Fruit fly (Drosophila melanogaster) Kc167 (cell line): ENCODE results near the gene CG32820.
"Not testable (repeated sequence)": the region's sequence is repeated elsewhere in the genome, so short reads cannot be mapped to it uniquely, and the experiment has no call there.

Source experiments
- Myc ChIP-seq: fragments of >200 bp; optimal IDR thresholded peaks from 2 replicates; lab custom pipeline; 2017; ENCODE audit warnings: missing external identifiers
- Sin3A ChIP-seq: fragments of >200 bp; optimal IDR thresholded peaks from 2 replicates; lab custom pipeline; 2018; ENCODE audit warnings: missing external identifiers
- h ChIP-seq: fragments of >200 bp; optimal IDR thresholded peaks from 3 replicates; lab custom pipeline; 2018; ENCODE audit warnings: missing external identifiers
- insv ChIP-seq: fragments of >200 bp; optimal IDR thresholded peaks from 3 replicates; lab custom pipeline; 2018; ENCODE audit warnings: missing external identifiers
- psq ChIP-seq: fragments of >200 bp; optimal IDR thresholded peaks from 2 replicates; lab custom pipeline; 2017; ENCODE audit warnings: missing external identifiers
- ttk ChIP-seq: sonication (Bioruptor generic); optimal IDR thresholded peaks from 2 replicates; lab custom pipeline; 2017; ENCODE audit warnings: missing external identifiers

Gene CG32820

DNA sequence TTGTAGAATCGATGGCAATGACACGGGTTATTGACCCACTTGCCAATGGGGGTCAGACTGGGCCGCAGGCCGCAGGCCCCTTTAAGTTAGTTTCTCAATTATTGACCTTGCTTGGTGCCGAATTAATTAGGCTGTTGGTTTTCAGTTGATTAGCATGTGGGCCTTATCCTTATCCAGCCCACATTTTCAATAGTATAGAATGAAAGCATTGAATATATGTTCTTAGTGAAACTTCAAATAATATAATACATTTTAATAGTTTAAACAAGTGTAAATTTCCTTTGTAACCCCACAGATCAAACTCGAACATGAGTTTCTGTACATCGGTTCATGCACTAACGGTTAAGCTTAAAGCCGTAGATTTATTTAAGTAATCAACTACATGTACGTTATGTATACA, at the start of gene CG32820:
Gene CG32820 (minus strand): TSS at position 101 of the 400 bp plus-strand sequence.
- not testable (repeated sequence) for TF ChIP-seq psq, ttk, h (lab: Kevin White, UChicago)

DNA sequence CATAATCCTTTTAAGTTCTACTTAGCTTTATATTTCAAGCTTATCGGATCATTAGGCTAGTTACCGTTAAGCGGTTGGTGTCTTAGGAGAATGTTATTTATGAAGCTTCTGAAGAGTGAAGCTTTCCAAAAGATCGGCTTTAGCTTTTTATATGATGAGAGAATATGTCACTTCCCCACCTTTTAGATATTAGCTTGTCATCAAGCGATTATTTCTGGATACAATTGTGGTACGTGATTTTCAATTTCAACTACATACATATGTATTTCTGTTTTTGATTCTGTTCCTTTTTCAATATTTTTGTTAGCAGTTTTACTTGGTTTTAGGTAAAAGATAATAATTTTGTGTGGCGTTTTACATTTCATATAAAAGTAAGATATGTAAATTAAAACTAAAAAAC, 17.8 kb upstream of the CG32820 start:
- no peak for TF ChIP-seq psq (lab: Kevin White, UChicago)
- TF ChIP-seq Sin3A, result no peak
- TF ChIP-seq insv (lab: Kevin White, UChicago), result no peak
- TF ChIP-seq ttk (lab: Kevin White, UChicago), result no peak
- no peak for TF ChIP-seq Myc (lab: Kevin White, UChicago)
- TF ChIP-seq h (lab: Kevin White, UChicago), result no peak

DNA sequence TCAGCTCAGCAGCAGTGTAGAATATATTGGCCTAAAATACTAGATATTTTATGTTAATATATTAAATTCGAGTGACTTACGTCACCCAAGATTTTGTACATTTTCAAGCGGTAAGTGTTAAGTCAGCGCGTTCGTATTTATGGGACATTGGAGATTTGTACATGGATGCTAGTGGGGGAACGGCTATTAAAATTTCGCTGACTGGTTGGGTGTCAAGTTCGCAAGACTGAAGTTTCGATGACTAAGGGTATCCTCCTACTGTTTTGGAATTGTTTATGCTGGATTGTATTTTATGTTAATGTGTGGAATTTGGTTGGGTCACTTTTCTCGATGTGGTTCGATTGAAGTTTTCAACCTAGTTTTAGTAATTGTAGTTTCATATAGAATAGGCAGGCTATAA, 17.2 kb upstream of the CG32820 start:
- TF ChIP-seq ttk (lab: Kevin White, UChicago) (no peak), psq (lab: Kevin White, UChicago) (no peak), h (lab: Kevin White, UChicago) (no peak)

DNA sequence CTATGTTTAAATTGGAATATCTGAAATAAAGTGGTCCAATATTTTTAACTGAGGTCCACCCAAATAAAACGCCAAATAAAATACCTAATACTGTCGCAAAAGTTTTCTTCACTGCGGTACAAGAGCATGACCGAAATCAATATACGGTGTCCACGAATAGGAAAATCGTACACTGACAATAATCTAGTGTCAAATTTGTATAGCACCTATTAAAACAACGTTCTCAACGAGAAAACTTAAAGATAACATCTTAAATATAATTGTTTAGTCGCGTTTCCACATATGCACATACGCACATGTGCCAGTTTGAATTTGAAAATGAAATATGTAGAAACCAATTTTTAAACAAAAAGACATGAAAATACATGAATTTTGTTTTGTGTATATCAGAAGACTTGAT, 16.4 kb upstream of the CG32820 start:
- TF ChIP-seq ttk (lab: Kevin White, UChicago) (no peak), psq (lab: Kevin White, UChicago) (no peak), insv (lab: Kevin White, UChicago) (no peak), h (lab: Kevin White, UChicago) (no peak), Sin3A (no peak), Myc (lab: Kevin White, UChicago) (no peak)

DNA sequence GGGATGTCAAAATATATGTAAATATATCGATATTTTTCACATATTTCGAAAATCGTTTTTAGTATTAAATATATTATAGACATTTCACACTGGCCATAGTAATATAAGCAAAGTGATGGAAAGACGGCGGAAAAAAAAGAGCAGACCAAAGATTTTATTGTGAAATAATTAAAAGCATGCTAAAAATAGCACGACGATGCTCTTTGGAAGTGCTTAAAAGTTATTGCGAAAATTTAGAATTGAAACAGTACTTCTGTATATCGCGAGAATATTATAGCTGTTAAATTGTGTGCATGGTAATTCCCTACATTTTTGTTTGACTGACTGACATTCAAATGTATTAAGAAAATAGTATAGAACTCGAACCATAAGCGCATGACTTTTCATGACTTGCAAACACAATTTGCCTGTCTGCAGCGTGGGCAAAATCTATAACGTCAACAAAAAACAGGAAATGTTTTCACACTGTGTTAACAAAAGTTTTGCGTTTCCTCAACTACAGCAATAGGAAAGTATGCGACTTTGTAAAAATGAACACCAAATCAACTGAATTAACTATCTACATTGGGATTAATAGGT, 15.2 kb upstream of the CG32820 start:
- TF ChIP-seq Myc (lab: Kevin White, UChicago) (no peak), ttk (lab: Kevin White, UChicago) (no peak), h (lab: Kevin White, UChicago) (no peak), Sin3A (no peak), insv (lab: Kevin White, UChicago) (no peak), psq (lab: Kevin White, UChicago) (no peak)

DNA sequence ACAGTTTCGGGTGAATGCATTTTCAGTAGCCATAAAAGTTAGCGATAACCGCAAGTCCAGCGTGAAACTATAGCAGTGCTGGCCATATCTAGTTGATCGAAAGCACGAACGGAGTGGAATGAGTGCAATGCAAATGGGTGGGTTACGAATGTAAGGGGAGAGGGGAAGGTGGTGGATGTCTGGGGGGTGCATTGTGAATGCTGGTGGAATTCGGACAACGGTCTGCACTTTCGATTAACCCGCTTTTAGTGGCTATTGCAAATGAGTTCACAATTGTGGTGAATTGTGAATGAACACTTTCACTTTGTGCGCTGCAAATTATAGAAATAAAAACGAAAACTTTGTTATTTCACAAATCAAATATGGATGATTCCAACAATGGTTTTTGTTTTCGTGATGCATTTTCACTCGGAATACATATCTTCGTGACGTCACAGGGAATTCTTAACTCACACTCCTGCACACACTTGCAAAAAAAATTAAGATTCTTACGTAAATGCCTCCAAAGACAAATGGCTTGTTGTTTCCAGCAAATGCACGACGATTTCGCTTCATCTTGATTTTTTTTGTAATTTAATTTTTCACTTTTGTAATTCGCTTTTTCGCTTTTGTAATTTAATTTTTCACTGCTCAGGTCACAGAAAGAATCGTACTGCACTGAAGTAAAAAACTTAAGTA, 14.6 kb upstream of the CG32820 start, which contains the start of gene DIP1:
Gene DIP1 (minus strand): TSS at position 667 of the 678 bp plus-strand sequence.
- TF ChIP-seq insv (lab: Kevin White, UChicago) (no peak), psq (lab: Kevin White, UChicago) (no peak), Sin3A (no peak), ttk (lab: Kevin White, UChicago) (no peak), Myc (lab: Kevin White, UChicago) (no peak), h (lab: Kevin White, UChicago) (no peak)

DNA sequence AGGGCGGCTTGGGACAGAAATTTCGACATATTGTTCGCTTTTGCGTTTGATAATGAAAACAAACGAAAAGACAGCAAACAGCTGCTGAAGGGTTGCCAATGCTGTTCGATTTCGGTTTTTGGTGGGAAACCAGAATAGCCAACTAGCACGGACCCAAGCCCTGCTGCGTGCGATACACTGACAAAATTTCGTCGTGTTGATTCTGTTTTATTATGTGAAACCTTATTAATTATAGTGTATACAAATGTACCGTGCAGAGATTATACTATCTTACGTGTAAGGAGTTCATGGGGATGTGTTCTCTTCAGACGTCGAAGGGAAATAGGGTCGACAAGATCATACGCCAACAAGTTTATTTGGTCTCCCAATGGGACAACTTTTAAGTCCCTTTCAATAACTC, 8.6 kb upstream of the CG32820 start, which contains the start of gene CG32500:
Gene CG32500 (minus strand): TSS at position 110 of the 400 bp plus-strand sequence.
- TF ChIP-seq psq, Myc, ttk (lab: Kevin White, UChicago): not testable (repeated sequence)

DNA sequence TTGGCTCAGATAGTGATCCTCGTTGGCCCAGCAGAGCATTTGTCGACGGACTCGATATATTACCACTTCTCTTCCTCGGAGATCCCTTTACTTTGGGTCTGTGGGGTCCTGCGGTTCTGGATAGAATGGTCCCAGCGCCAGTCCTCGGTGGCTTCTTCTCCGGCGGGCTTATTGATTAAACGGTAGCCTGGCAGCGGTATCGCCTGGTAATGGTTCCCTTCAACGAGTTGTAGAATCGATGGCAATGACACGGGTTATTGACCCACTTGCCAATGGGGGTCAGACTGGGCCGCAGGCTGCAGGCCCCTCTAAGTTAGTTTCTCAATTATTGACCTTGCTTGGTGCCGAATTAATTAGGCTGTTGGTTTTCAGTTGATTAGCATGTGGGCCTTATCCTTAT, 6.0 kb upstream of the CG32820 start, which contains the start of gene CG32819:
Gene CG32819 (minus strand): TSS at position 101 of the 400 bp plus-strand sequence.
- not testable (repeated sequence) for TF ChIP-seq h, psq, ttk (lab: Kevin White, UChicago)

DNA sequence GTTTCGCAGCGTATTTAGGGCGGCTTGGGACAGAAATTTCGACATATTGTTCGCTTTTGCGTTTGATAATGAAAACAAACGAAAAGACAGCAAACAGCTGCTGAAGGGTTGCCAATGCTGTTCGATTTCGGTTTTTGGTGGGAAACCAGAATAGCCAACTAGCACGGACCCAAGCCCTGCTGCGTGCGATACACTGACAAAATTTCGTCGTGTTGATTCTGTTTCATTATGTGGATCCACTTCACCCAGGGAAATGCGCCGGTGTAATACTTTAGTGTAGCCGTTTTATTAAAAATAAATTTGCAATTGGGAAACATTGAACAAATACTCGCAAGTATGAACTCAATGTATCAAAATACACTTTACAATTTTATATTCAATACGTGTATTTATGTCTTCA, 2.5 kb upstream of the CG32820 start, which contains the start of gene CG32857:
Gene CG32857 (minus strand): TSS at position 101 of the 400 bp plus-strand sequence.
- TF ChIP-seq h, insv, Myc (lab: Kevin White, UChicago): not testable (repeated sequence)

DNA sequence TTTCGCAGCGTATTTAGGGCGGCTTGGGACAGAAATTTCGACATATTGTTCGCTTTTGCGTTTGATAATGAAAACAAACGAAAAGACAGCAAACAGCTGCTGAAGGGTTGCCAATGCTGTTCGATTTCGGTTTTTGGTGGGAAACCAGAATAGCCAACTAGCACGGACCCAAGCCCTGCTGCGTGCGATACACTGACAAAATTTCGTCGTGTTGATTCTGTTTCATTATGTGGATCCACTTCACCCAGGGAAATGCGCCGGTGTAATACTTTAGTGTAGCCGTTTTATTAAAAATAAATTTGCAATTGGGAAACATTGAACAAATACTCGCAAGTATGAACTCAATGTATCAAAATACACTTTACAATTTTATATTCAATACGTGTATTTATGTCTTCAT, 3.6 kb downstream of the CG32820 start, which contains the start of gene CG33502:
Gene CG33502 (minus strand): TSS at position 101 of the 400 bp plus-strand sequence.
- not testable (repeated sequence) for TF ChIP-seq Myc, psq, insv (lab: Kevin White, UChicago)

DNA sequence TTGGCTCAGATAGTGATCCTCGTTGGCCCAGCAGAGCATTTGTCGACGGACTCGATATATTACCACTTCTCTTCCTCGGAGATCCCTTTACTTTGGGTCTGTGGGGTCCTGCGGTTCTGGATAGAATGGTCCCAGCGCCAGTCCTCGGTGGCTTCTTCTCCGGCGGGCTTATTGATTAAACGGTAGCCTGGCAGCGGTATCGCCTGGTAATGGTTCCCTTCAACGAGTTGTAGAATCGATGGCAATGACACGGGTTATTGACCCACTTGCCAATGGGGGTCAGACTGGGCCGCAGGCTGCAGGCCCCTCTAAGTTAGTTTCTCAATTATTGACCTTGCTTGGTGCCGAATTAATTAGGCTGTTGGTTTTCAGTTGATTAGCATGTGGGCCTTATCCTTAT, 6.2 kb downstream of the CG32820 start, which contains the start of gene CG17450:
Gene CG17450 (minus strand): TSS at position 101 of the 400 bp plus-strand sequence.
- not testable (repeated sequence) for TF ChIP-seq Myc, insv, ttk (lab: Kevin White, UChicago)

DNA sequence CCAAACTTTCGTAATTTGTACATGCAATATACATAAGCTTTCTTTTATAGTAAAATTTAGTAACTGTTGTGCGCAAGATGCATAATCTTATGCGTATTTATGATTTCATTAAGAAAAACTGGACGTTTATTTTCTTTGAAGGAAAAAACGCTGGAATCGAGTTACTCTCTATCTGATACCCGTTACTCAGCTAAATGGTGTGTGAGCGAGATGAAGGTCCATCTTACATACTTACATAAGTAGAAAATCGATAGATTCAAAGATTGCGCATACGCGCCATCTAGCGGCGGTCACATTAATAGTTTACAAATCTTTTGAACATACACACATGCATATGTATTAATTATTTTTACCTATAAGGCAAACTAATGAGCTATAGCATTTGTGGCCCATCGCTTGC, 9.5 kb downstream of the CG32820 start:
- TF ChIP-seq h (lab: Kevin White, UChicago) (no peak), Myc (lab: Kevin White, UChicago) (no peak), insv (lab: Kevin White, UChicago) (no peak), psq (lab: Kevin White, UChicago) (no peak), Sin3A (no peak), ttk (lab: Kevin White, UChicago) (no peak)
